Fruit fly (Drosophila melanogaster) Kc167 (cell line): ENCODE results near the gene karr.
"Not testable (repeated sequence)": the region's sequence is repeated elsewhere in the genome, so short reads cannot be mapped to it uniquely, and the experiment has no call there.

Experiments used
- Myc ChIP-seq: fragments of >200 bp; optimal IDR thresholded peaks from 2 replicates; lab custom pipeline; 2017; ENCODE audit warnings: missing external identifiers
- Sin3A ChIP-seq: fragments of >200 bp; optimal IDR thresholded peaks from 2 replicates; lab custom pipeline; 2018; ENCODE audit warnings: missing external identifiers
- h ChIP-seq: fragments of >200 bp; optimal IDR thresholded peaks from 3 replicates; lab custom pipeline; 2018; ENCODE audit warnings: missing external identifiers
- insv ChIP-seq: fragments of >200 bp; optimal IDR thresholded peaks from 3 replicates; lab custom pipeline; 2018; ENCODE audit warnings: missing external identifiers
- psq ChIP-seq: fragments of >200 bp; optimal IDR thresholded peaks from 2 replicates; lab custom pipeline; 2017; ENCODE audit warnings: missing external identifiers
- ttk ChIP-seq: sonication (Bioruptor generic); optimal IDR thresholded peaks from 2 replicates; lab custom pipeline; 2017; ENCODE audit warnings: missing external identifiers

Gene karr

DNA sequence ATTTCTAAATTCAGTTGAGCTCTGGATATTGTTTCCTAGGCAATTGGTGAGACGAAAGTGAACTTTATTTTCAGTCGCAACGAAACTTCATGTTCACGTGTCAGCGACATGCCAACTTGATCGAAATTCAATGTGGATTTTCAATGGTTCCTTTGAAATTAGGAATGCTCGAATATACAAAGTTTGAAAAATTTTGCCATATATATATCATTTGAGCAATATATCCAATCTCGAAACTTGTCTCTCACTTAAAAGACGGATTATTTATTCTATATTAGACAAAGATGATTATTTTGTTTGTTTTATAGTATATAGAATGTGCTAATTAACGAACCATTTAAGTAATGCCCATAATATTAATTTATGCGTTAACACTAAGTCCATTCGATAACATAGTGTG is at the start of gene karr:
Gene karr (minus strand): TSS at position 101 of the 400 bp plus-strand sequence.
- TF ChIP-seq insv (no peak), ttk (lab: Kevin White, UChicago) (no peak), Sin3A (lab: Kevin White, UChicago) (no peak), Myc (lab: Kevin White, UChicago) (no peak), psq (no peak), h (lab: Kevin White, UChicago) (no peak)

DNA sequence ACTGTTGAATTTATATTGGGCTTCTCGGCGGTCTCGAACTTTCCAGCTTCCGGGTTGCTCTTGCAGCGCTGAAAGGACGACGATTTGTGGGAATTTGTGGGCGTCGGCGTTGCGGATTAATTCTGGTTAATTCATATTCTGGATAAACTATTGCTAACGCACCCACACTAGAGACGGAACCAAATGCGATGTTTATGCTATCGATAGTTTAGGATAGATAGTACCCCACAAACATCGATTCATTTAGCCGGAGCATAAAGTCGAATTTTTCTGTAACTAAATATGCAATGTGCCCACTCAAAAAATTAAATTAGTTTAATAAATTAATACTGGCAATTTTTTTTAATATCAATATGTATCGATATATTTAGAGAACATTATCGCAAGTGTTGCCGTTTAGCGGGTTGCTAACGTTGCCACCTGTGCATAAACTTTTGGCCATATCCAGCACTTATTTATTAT is 49.3 kb upstream of the karr start, which contains the start of gene Rab35:
Gene Rab35 (minus strand): TSS at position 194 of the 462 bp plus-strand sequence.
- TF ChIP-seq ttk (lab: Kevin White, UChicago) (no peak), Sin3A (lab: Kevin White, UChicago) (no peak), h (lab: Kevin White, UChicago) (no peak), Myc (lab: Kevin White, UChicago) (no peak), insv (no peak)

DNA sequence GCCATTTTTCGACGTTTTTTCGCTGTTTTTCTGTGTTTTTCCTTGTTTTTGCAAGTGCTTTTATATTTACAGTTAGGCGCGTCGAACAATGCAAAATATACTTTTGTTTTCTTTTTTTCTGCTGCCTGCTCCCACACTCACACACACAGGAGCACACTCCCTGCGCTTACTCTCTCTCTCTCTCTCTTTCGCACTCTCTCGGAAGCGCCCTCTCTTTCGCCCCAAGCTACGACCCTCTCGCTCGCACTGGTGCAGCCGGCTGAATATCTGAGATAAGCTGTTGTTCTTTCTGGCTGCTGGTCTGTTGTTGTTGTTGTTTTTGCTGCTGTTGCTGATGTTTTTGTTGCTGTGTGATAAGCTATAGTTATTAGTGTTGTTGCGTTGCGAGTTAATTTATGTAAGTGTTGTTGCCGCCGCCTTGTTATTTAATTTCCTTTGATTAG is 48.6 kb upstream of the karr start:
- no peak for TF ChIP-seq psq

DNA sequence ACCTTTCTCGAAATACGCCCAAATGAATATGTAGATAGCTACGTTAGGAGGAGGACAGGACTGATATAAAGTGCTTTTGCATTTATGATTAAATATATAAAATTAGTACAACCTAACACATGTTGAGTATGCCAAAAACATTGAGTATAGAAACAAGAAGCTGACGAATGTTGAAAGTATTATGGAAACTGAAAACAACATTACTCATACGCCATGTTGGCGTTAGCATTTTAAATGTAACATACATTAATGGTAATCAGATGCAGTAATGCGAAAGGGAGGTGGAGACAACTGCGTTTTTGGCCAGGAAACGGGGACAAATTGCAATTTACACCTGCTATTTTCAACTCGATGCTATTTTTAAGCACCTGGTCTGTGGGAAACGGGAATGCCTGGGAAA is 48.1 kb upstream of the karr start:
- TF ChIP-seq psq: no peak
- no peak for TF ChIP-seq Sin3A (lab: Kevin White, UChicago)
- TF ChIP-seq Myc (lab: Kevin White, UChicago): no peak
- no peak for TF ChIP-seq ttk (lab: Kevin White, UChicago)
- TF ChIP-seq h (lab: Kevin White, UChicago): no peak
- no peak for TF ChIP-seq insv

DNA sequence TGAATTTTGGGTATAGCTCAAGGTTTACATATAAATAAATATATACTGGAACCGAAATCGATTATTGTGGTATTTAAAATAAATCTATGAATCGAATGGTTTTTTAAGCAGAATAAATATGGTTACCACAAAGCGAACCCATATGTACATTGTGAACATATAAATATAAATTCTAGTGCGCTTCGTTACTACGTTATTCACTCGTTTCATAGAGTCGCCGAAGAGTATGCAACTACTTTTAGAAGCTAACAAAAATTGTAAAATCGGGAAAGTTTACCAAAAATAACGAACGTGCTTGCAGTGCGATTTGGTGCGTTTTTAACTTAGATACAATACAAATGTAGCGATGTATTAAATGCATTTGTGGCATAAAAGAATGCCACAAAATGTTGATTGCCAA is 45.6 kb upstream of the karr start:
- TF ChIP-seq h (lab: Kevin White, UChicago) (no peak), insv (no peak), Myc (lab: Kevin White, UChicago) (no peak), ttk (lab: Kevin White, UChicago) (no peak), Sin3A (lab: Kevin White, UChicago) (no peak), psq (no peak)

DNA sequence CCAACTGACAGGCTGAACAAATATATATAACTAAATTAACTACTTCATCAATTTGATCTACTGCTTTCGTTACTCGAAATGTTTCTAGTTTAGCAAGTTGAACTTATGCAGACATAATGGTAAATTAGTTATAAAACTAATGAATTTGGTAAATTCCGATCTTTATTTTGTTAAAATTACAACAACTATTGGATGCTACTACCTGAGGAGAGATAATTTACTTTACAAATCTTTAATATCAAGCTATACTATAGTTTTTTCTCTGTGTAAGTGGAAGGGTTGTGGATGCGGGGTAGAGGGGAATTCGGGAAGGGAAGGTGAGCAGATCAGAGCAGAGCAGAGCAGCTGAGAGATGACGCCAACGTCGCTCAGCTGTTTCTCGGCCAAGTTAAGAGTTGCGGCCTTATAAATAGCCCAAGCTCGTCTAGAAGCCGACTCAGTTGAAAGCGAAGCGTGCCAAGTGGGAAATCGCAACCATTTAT is 37.4 kb upstream of the karr start, which contains the start of gene aspr:
Gene aspr (plus strand): TSS at position 432 of the 482 bp plus-strand sequence.
- TF ChIP-seq Myc (lab: Kevin White, UChicago) (no peak), psq (no peak), insv (no peak), Sin3A (lab: Kevin White, UChicago) (no peak), h (lab: Kevin White, UChicago) (no peak), ttk (lab: Kevin White, UChicago) (no peak)

DNA sequence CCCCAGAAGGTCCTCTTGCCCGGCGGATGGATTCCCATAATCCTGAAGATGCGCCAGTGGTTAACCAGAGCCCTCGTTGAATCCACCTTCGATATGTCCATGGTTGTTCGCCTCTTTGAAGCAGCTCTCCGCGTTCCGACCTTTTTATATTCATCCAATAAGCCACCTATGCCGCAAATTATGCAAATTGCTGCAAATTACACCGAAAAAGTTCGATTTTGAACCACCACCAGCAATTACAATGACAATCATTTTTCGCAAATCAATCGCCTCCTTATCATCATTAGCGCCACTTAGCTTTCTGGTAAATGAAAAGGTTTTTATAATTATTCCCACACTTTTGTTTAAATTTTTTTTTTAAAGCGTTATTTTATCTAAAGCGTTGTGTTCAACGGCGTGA is 32.7 kb upstream of the karr start, which contains the start of gene Or19a:
Gene Or19a (minus strand): TSS at position 101 of the 400 bp plus-strand sequence.
- not testable (repeated sequence) for TF ChIP-seq psq; insv; Myc (lab: Kevin White, UChicago)

DNA sequence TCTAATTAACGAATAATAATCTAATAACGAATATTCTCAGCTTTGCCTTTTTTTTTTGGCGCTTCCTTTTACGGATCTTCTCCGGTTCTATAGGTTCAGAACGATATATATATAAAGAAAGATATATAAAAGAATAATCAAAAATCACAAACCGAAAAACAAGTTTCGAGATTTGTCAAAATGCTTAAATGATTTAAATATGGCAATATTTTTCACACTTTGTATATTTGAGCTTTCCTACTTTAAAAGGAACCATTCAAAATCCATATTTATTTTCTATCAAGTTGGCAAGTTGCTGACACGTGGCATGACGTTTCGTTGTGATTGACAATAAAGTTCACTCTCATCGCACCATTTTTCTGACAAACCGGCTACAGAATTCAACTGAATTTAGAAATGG is 30.3 kb upstream of the karr start, which contains the start of gene CG34332:
Gene CG34332 (plus strand): TSS at position 301 of the 400 bp plus-strand sequence.
- TF ChIP-seq h (lab: Kevin White, UChicago): no peak

DNA sequence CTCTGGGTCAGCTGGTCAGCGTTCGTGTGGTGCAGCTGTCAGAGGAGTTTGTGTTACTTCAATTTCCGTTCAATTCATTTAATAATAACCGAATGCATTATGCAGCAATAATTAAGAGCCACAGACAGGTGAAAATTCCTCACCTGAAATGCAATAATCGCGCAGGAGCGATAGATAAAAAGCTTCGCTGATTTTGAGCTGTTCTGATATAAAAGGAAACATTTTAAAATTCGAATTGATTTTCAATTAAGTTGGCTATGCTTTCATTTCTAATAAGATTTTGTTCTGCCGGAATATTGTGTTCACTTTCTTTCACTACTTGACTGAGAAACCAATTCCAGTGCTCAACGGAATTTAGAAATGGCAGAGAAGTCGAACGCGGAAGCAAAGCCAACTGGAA is 29.1 kb upstream of the karr start, which contains the start of gene CG42583:
Gene CG42583 (plus strand): TSS at position 301 of the 400 bp plus-strand sequence.
- no peak for TF ChIP-seq h (lab: Kevin White, UChicago)
- no peak for TF ChIP-seq Sin3A (lab: Kevin White, UChicago)
- no peak for TF ChIP-seq ttk (lab: Kevin White, UChicago)
- no peak for TF ChIP-seq psq
- no peak for TF ChIP-seq Myc (lab: Kevin White, UChicago)
- TF ChIP-seq insv: no peak

DNA sequence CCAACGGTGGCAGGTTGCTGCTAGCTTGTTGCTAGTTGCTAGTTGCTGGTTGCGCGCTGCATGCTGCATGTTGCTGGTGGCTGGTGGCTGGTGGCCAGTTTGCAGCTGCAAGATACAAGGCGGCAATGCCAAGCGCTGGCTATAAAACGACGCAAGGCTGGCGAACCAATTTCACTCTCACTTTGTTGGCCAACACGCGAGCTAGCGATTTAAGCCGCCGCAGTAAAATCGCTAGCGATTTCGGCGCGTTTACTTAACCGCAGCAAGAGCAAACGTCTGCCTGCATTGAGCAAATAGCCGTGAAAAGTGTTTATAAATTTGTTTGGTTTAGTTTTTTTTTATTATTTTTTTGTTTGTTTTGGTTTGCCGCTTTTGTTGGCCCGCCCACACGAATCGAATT is 23.1 kb upstream of the karr start, which contains the start of gene CG15322:
Gene CG15322 (plus strand): TSS at position 148 of the 400 bp plus-strand sequence.
- TF ChIP-seq h (lab: Kevin White, UChicago) (no peak), psq (no peak), Myc (lab: Kevin White, UChicago) (no peak), Sin3A (lab: Kevin White, UChicago) (no peak), ttk (lab: Kevin White, UChicago) (no peak), insv (no peak)

DNA sequence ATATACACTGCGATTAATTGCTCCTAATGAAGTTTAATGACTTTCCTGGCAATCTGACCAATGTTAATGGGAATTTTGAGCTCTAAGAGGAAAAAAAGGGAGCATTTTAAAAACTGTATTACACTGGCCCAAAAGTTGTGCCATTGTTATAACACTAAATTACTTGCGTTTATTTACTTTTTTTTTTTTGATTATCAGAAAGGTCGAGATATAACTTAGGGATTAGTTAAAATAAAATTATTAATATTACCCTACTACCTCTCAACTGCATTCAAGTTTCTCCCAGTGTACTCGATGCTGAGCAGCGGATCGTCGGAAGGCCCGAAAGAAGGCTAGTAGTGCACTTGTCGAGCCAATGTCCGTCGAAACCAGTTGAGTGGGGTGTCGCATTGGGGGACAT is 20.1 kb upstream of the karr start:
- TF ChIP-seq Myc (lab: Kevin White, UChicago) (no peak), psq (no peak), h (lab: Kevin White, UChicago) (no peak), Sin3A (lab: Kevin White, UChicago) (no peak), ttk (lab: Kevin White, UChicago) (no peak), insv (no peak)

DNA sequence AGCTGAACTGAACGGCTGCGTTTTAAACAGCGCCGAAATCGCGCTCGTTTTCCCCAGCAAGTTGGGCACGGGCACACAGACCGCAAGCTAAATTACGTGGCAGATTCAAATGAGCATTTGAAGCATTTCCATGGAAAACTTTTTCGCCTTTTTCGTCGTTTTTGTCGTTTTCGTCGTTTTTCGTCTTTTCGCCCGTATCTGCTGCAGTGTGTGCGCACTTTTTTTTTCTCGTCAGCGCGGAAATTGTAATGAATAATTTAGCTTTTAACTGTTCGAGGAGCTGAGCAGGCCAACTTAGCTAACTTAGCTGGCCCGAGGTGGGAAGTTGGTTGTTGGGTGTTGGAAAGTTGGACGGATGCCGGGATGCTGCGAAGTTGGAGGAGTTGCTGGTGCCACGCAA is 19.2 kb upstream of the karr start:
- TF ChIP-seq Myc (lab: Kevin White, UChicago) (no peak), insv (no peak), ttk (lab: Kevin White, UChicago) (no peak), psq (no peak), h (lab: Kevin White, UChicago) (no peak), Sin3A (lab: Kevin White, UChicago) (no peak)

DNA sequence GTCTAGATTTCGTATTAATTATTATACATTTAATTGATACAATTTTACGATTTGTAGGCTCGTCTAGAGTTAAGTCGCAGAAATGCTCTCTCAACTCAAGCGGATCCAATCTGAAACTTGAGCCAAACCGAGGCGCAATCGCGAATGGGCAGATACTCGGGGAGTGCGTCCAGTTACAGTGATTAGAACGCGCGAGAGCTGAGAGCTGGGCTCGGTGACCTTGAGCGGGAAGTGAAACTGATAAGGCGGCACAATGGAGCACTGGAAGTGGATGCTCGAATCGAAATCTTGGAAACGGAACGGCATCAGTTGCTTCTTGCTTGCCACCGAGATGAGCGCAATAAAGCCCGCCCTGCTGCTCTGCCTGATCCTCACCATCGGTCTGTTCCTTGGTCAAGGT is 11.8 kb upstream of the karr start, which contains the start of gene CG34331:
Gene CG34331 (plus strand): TSS at position 301 of the 400 bp plus-strand sequence.
- TF ChIP-seq psq: no peak
